Fruit fly (Drosophila melanogaster) whole organism, embryonic: ENCODE data around the gene Muc26B.
A peak's percentile ranks its signal among the peaks of the same experiment; 100 is the strongest.

Experiments used
- CG11398 ChIP-seq: fragments of 200-800 bp; sonication (Bioruptor generic); optimal IDR thresholded peaks from 2 replicates; lab custom pipeline; 2016; ENCODE audit warnings: missing biosample characterization, missing genetic modification characterization
- CG11504 ChIP-seq: fragments of 200-800 bp; sonication (Bioruptor generic); optimal IDR thresholded peaks from 3 replicates; lab custom pipeline; 2019; ENCODE audit warnings: missing biosample characterization, mild to moderate bottlenecking, missing genetic modification characterization, moderate library complexity
- CG12391 ChIP-seq: fragments of 200-800 bp; sonication (Bioruptor generic); optimal IDR thresholded peaks from 3 replicates; lab custom pipeline; 2018; ENCODE audit warnings: missing biosample characterization, mild to moderate bottlenecking, missing genetic modification characterization, moderate library complexity
- CG13424 ChIP-seq: fragments of 200-800 bp; sonication (Bioruptor generic); optimal IDR thresholded peaks from 2 replicates; lab custom pipeline; 2019; ENCODE audit warnings: missing biosample characterization, mild to moderate bottlenecking, missing genetic modification characterization, moderate library complexity
- CG14441 ChIP-seq: fragments of 200-800 bp; sonication (Bioruptor generic); IDR thresholded peaks from 2 replicates; pipeline ENCODE4 v1.3.6; 2022; ENCODE audit warnings: missing biosample characterization, missing genetic modification characterization
- CG15514 ChIP-seq: fragments of 200-800 bp; sonication (Bioruptor generic); optimal IDR thresholded peaks from 3 replicates; lab custom pipeline; 2017; ENCODE audit warnings: missing biosample characterization, missing genetic modification characterization, mild to moderate bottlenecking, moderate library complexity, missing genetic modification reagents
- CG1602 ChIP-seq: fragments of 200-800 bp; sonication (Bioruptor generic); optimal IDR thresholded peaks from 3 replicates; lab custom pipeline; 2016; ENCODE audit warnings: missing biosample characterization, missing genetic modification characterization
- CG16813 ChIP-seq: fragments of 200-800 bp; sonication (Bioruptor generic); IDR thresholded peaks from 3 replicates; pipeline ENCODE4 v1.3.6; 2022; ENCODE audit warnings: missing biosample characterization, missing genetic modification characterization; ENCODE audit not compliant: partially characterized antibody
- CG17385 ChIP-seq: fragments of 200-800 bp; sonication (Bioruptor generic); optimal IDR thresholded peaks from 3 replicates; lab custom pipeline; 2018; ENCODE audit warnings: missing biosample characterization, mild to moderate bottlenecking, missing genetic modification characterization
- CG18262 ChIP-seq: fragments of 200-800 bp; optimal IDR thresholded peaks from 3 replicates; lab custom pipeline; 2019; ENCODE audit warnings: missing biosample characterization, mild to moderate bottlenecking, missing genetic modification characterization, moderate library complexity
- CG30403 ChIP-seq: fragments of 200-800 bp; sonication (Bioruptor generic); optimal IDR thresholded peaks from 3 replicates; lab custom pipeline; 2016; ENCODE audit warnings: missing biosample characterization, missing genetic modification characterization
- CG31224 ChIP-seq: fragments of 200-800 bp; sonication (Bioruptor generic); IDR thresholded peaks from 2 replicates; pipeline ENCODE4 v1.3.6; 2022; ENCODE audit warnings: missing biosample characterization, missing genetic modification characterization
- CG3407 ChIP-seq: fragments of 200-800 bp; sonication (Bioruptor generic); optimal IDR thresholded peaks from 2 replicates; lab custom pipeline; 2018; ENCODE audit warnings: missing biosample characterization, mild to moderate bottlenecking, missing genetic modification characterization
- CG34224 ChIP-seq: fragments of 200-800 bp; sonication (Bioruptor generic); IDR thresholded peaks from 3 replicates; pipeline ENCODE4 v1.3.6; 2022; ENCODE audit warnings: missing biosample characterization, missing genetic modification characterization; ENCODE audit not compliant: partially characterized antibody
- CG3847 ChIP-seq: fragments of 200-800 bp; sonication (Bioruptor generic); IDR thresholded peaks from 2 replicates; pipeline ENCODE4 v1.3.6; 2022; ENCODE audit warnings: missing biosample characterization, missing genetic modification characterization
- CG4424 ChIP-seq: fragments of 200-800 bp; sonication (Bioruptor generic); optimal IDR thresholded peaks from 3 replicates; lab custom pipeline; 2016; ENCODE audit warnings: missing biosample characterization, missing genetic modification characterization
- CG4820 ChIP-seq: fragments of 200-800 bp; sonication (Bioruptor generic); optimal IDR thresholded peaks from 3 replicates; lab custom pipeline; 2016; ENCODE audit warnings: missing biosample characterization, missing genetic modification characterization
- CG6689 ChIP-seq: fragments of 200-800 bp; sonication (Bioruptor generic); IDR thresholded peaks from 2 replicates; pipeline ENCODE4 v1.3.6; 2022; ENCODE audit warnings: missing biosample characterization, missing genetic modification characterization
- CG7928 ChIP-seq: fragments of 200-800 bp; sonication (Bioruptor generic); optimal IDR thresholded peaks from 2 replicates; lab custom pipeline; 2017; ENCODE audit warnings: missing biosample characterization, mild to moderate bottlenecking, missing genetic modification characterization
- CG9876 ChIP-seq: fragments of 200-800 bp; sonication (Bioruptor generic); optimal IDR thresholded peaks from 2 replicates; lab custom pipeline; 2016; ENCODE audit warnings: missing biosample characterization, missing genetic modification characterization
- Dad ChIP-seq: fragments of 200-800 bp; sonication (Bioruptor generic); optimal IDR thresholded peaks from 3 replicates; lab custom pipeline; 2016; ENCODE audit warnings: missing biosample characterization, missing genetic modification characterization
- Deaf1 ChIP-seq: fragments of 200-800 bp; optimal IDR thresholded peaks from 3 replicates; lab custom pipeline; 2019; ENCODE audit warnings: missing biosample characterization, mild to moderate bottlenecking, missing genetic modification characterization, moderate library complexity
- Dref ChIP-seq: fragments of 200-800 bp; sonication (Bioruptor generic); IDR thresholded peaks from 2 replicates; pipeline ENCODE4 v1.3.6; 2022; ENCODE audit warnings: missing biosample characterization, missing genetic modification characterization
- Elba2 ChIP-seq: fragments of 200-800 bp; sonication (Bioruptor generic); optimal IDR thresholded peaks from 3 replicates; lab custom pipeline; 2016; ENCODE audit warnings: missing biosample characterization, missing genetic modification characterization
- GATAe ChIP-seq: fragments of 200-800 bp; sonication (Bioruptor generic); conservative IDR thresholded peaks from 2 replicates; pipeline ENCODE4 v1.3.6; 2022; ENCODE audit warnings: missing biosample characterization, missing genetic modification characterization
- HmgD ChIP-seq: fragments of 200-800 bp; sonication (Bioruptor generic); optimal IDR thresholded peaks from 3 replicates; lab custom pipeline; 2016; ENCODE audit warnings: missing biosample characterization, missing genetic modification characterization
- Hsf ChIP-seq: fragments of 200-800 bp; sonication (Bioruptor generic); optimal IDR thresholded peaks from 3 replicates; lab custom pipeline; 2016; ENCODE audit warnings: missing biosample characterization, missing genetic modification characterization
- Lhr ChIP-seq: fragments of 200-800 bp; sonication (Bioruptor generic); optimal IDR thresholded peaks from 3 replicates; lab custom pipeline; 2017; ENCODE audit warnings: mild to moderate bottlenecking, missing biosample characterization, missing genetic modification reagents, missing genetic modification characterization
- MTF-1 ChIP-seq: fragments of 200-800 bp; sonication (Bioruptor generic); optimal IDR thresholded peaks from 2 replicates; lab custom pipeline; 2018; ENCODE audit warnings: missing biosample characterization, mild to moderate bottlenecking, missing genetic modification characterization, borderline replicate concordance
- Oli ChIP-seq: fragments of 200-800 bp; sonication (Bioruptor generic); optimal IDR thresholded peaks from 2 replicates; lab custom pipeline; 2018; ENCODE audit warnings: missing biosample characterization, mild to moderate bottlenecking, missing genetic modification characterization, moderate library complexity
- Sox100B ChIP-seq: fragments of 200-800 bp; sonication (Bioruptor generic); optimal IDR thresholded peaks from 3 replicates; lab custom pipeline; 2018; ENCODE audit warnings: missing biosample characterization, mild to moderate bottlenecking, missing genetic modification characterization
- abd-A ChIP-seq: fragments of 200-800 bp; sonication (Bioruptor generic); optimal IDR thresholded peaks from 3 replicates; lab custom pipeline; 2019; ENCODE audit warnings: missing biosample characterization, mild to moderate bottlenecking, missing genetic modification characterization, moderate library complexity
- al ChIP-seq: fragments of 200-800 bp; sonication (Bioruptor generic); IDR thresholded peaks from 2 replicates; pipeline ENCODE4 v1.3.6; 2022; ENCODE audit warnings: missing biosample characterization, missing genetic modification characterization
- bowl ChIP-seq: fragments of 200-800 bp; sonication (Bioruptor generic); IDR thresholded peaks from 2 replicates; pipeline ENCODE4 v1.3.6; 2022; ENCODE audit warnings: missing biosample characterization, missing genetic modification characterization
- fd102C ChIP-seq: fragments of 200-800 bp; sonication (Bioruptor generic); optimal IDR thresholded peaks from 2 replicates; lab custom pipeline; 2018; ENCODE audit warnings: missing biosample characterization, mild to moderate bottlenecking, missing genetic modification characterization, moderate library complexity
- fd64A ChIP-seq: fragments of 200-800 bp; sonication (Bioruptor generic); optimal IDR thresholded peaks from 3 replicates; lab custom pipeline; 2018; ENCODE audit warnings: missing biosample characterization, mild to moderate bottlenecking, missing genetic modification characterization
- gem ChIP-seq: fragments of 200-800 bp; sonication (Bioruptor generic); optimal IDR thresholded peaks from 2 replicates; lab custom pipeline; 2019; ENCODE audit warnings: missing biosample characterization, mild to moderate bottlenecking, missing genetic modification characterization, moderate library complexity
- ham ChIP-seq: fragments of 200-800 bp; sonication (Bioruptor generic); IDR thresholded peaks from 2 replicates; pipeline ENCODE4 v1.3.6; 2022; ENCODE audit warnings: missing biosample characterization, missing genetic modification characterization
- her ChIP-seq: fragments of 200-800 bp; sonication (Bioruptor generic); optimal IDR thresholded peaks from 2 replicates; lab custom pipeline; 2016; ENCODE audit warnings: missing biosample characterization, missing genetic modification characterization
- knrl ChIP-seq: fragments of 200-800 bp; sonication (Bioruptor generic); IDR thresholded peaks from 3 replicates; pipeline ENCODE4 v1.3.6; 2022; ENCODE audit warnings: missing biosample characterization, missing genetic modification characterization; ENCODE audit not compliant: partially characterized antibody
- lab ChIP-seq: fragments of 200-800 bp; sonication (Bioruptor generic); optimal IDR thresholded peaks from 3 replicates; lab custom pipeline; 2017; ENCODE audit warnings: missing biosample characterization, missing genetic modification characterization, mild to moderate bottlenecking, moderate library complexity, missing genetic modification reagents
- nom ChIP-seq: fragments of 200-800 bp; sonication (Bioruptor generic); optimal IDR thresholded peaks from 2 replicates; lab custom pipeline; 2017; ENCODE audit warnings: missing biosample characterization, missing genetic modification characterization, mild to moderate bottlenecking, moderate library complexity, missing genetic modification reagents
- pfk ChIP-seq: fragments of 200-800 bp; sonication (Bioruptor generic); optimal IDR thresholded peaks from 2 replicates; lab custom pipeline; 2018; ENCODE audit warnings: missing biosample characterization, mild to moderate bottlenecking, missing genetic modification characterization, moderate library complexity
- shn ChIP-seq: fragments of 200-800 bp; sonication (Bioruptor generic); optimal IDR thresholded peaks from 3 replicates; lab custom pipeline; 2016; ENCODE audit warnings: missing biosample characterization, missing genetic modification characterization
- sr ChIP-seq: fragments of 200-800 bp; sonication (Bioruptor generic); IDR thresholded peaks from 3 replicates; pipeline ENCODE4 v1.3.6; 2022; ENCODE audit warnings: missing biosample characterization, missing genetic modification characterization
- stwl ChIP-seq: fragments of 200-800 bp; sonication (Bioruptor generic); optimal IDR thresholded peaks from 3 replicates; lab custom pipeline; 2018; ENCODE audit warnings: missing biosample characterization, mild to moderate bottlenecking, missing genetic modification characterization, moderate library complexity
- sug ChIP-seq: fragments of 200-800 bp; optimal IDR thresholded peaks from 2 replicates; lab custom pipeline; 2019; ENCODE audit warnings: missing biosample characterization, mild to moderate bottlenecking, missing genetic modification characterization, moderate library complexity
- trem ChIP-seq: fragments of 200-800 bp; optimal IDR thresholded peaks from 3 replicates; lab custom pipeline; 2019; ENCODE audit warnings: missing biosample characterization, mild to moderate bottlenecking, missing genetic modification characterization, moderate library complexity

The Muc26B gene

dm6 chr2L:6118212-6118611 is 33.6 kb upstream of the Muc26B start, which contains the start of gene CG31642:
Gene CG31642 (plus strand): TSS chr2L:6118512.
- TF ChIP-seq CG12391 (tag; lab: Kevin White, UChicago) (no peak), stwl (tag; lab: Kevin White, UChicago) (peak; percentile 23), trem (tag; lab: Kevin White, UChicago) (peak; percentile 31)
- TF ChIP-seq, all 482 proteins: peak for 2

dm6 chr2L:6124815-6125214 is 27.0 kb upstream of the Muc26B start, which contains the start of gene Arpc4:
Gene Arpc4 (plus strand): TSS chr2L:6125132.
- TF ChIP-seq sug (tag; lab: Kevin White, UChicago), result no peak
- TF ChIP-seq CG11504 (tag; lab: Kevin White, UChicago), result no peak
- peak; percentile 7 for TF ChIP-seq Dad (GFP tag; lab: Kevin White, UChicago)
- TF ChIP-seq GATAe (GFP tag; lab: Robert Waterston, UW), result no peak
- TF ChIP-seq Deaf1, result no peak
- TF ChIP-seq CG34224 (GFP tag; lab: Robert Waterston, UW), result no peak
- TF ChIP-seq CG4820, result peak; percentile 22
- peak; percentile 57 for TF ChIP-seq lab (GFP tag; lab: Kevin White, UChicago)
- TF ChIP-seq CG30403, result peak; percentile 70
- peak; percentile 68 for TF ChIP-seq CG3847 (GFP tag; lab: Robert Waterston, UW)
- peak; percentile 65 for TF ChIP-seq Lhr (GFP tag; lab: Kevin White, UChicago)
- TF ChIP-seq Hsf (GFP tag; lab: Kevin White, UChicago), result peak; percentile 36
- peak; percentile 69 for TF ChIP-seq CG15514 (GFP tag; lab: Kevin White, UChicago)
- peak; percentile 22 for TF ChIP-seq her (GFP tag; lab: Kevin White, UChicago)
- peak; percentile 53 for TF ChIP-seq CG1602 (GFP tag; lab: Kevin White, UChicago)
- 0 out of 2 replicates have a peak, but pooled peaks have one; percentile 19 for TF ChIP-seq Dref (GFP tag; lab: Robert Waterston, UW)
- no peak for TF ChIP-seq CG18262 (tag; lab: Kevin White, UChicago)
- TF ChIP-seq ham (GFP tag; lab: Robert Waterston, UW), result no peak
- TF ChIP-seq CG14441 (GFP tag; lab: Robert Waterston, UW), result no peak
- TF ChIP-seq knrl (GFP tag; lab: Robert Waterston, UW), result peak; percentile 36; the same call in 1 of the 3 replicates
- no peak for TF ChIP-seq Sox100B (GFP tag; lab: Kevin White, UChicago)
- peak; percentile 93 for TF ChIP-seq pfk
- no peak for TF ChIP-seq CG3407 (GFP tag; lab: Kevin White, UChicago)
- no peak for TF ChIP-seq CG31224 (GFP tag; lab: Robert Waterston, UW)
- TF ChIP-seq CG11398 (GFP tag; lab: Kevin White, UChicago), result peak; percentile 7
- peak; percentile 31 for TF ChIP-seq Oli (tag; lab: Kevin White, UChicago)
- TF ChIP-seq CG17385 (GFP tag; lab: Kevin White, UChicago), result peak; percentile 4
- no peak for TF ChIP-seq CG16813
- no peak for TF ChIP-seq Elba2
- TF ChIP-seq shn, result peak; percentile 37
- TF ChIP-seq gem (tag; lab: Kevin White, UChicago), result peak; percentile 76
- peak; percentile 61 for TF ChIP-seq CG13424 (tag; lab: Kevin White, UChicago)
- TF ChIP-seq CG7928 (GFP tag; lab: Kevin White, UChicago), result peak; percentile 71
- TF ChIP-seq CG9876, result peak; percentile 13
- no peak for TF ChIP-seq MTF-1 (GFP tag; lab: Kevin White, UChicago)
- TF ChIP-seq bowl (GFP tag; lab: Robert Waterston, UW), result no peak
- no peak for TF ChIP-seq sr (GFP tag; lab: Robert Waterston, UW)
- TF ChIP-seq HmgD, result no peak
- no peak for TF ChIP-seq fd102C
- no peak for TF ChIP-seq abd-A (tag; lab: Kevin White, UChicago)
- no peak for TF ChIP-seq nom (GFP tag; lab: Kevin White, UChicago)
- TF ChIP-seq trem (tag; lab: Kevin White, UChicago), result peak; percentile 89
- TF ChIP-seq CG6689, result peak; percentile 51
- peak; percentile 63 for TF ChIP-seq al (GFP tag; lab: Robert Waterston, UW)
- TF ChIP-seq fd64A, result no peak
- TF ChIP-seq CG4424 (GFP tag; lab: Kevin White, UChicago), result peak; percentile 39
